Fruit fly (Drosophila melanogaster): ENCODE data around the gene Bin1.

Gene Bin1

DNA sequence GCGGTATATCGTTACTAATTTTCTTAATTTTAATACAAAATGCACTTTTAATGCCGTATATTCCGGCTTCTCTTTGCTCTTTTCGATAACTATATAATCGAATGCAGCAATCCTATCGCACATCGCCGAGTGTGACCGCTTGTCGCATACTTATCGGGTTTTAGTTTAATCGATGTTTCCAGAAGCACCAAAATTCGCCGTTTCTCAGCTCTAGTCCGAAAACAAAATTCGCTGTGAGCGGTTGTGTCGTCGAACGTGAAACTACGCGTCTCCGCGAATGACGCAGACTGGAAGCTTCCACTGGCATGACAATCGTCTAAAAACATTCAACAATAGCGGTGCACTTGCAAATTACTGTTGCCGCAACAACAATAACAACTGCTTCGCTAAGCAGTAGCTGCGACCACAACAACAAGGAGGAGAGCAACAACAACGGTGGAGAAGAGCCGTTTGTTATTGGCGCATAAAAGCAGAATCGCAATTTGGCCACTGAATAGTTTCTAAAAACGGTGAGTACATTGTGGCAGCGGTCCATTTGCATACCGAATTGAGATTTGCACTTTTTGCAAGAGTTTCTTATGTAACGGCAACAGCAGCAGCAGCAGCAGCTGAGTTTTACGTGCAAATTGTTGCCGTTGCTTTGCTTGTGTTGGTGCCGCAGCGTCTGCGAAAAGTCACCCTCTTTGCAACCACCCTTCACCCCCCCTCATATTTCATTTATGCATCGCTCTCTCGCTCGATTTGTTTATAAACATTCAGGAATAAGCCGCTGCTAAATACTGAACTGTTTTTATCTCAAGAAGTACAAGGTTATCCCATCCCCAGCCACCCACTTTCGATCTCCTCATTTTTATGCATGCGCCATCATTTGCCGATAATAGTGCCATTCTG lies 2.3 kb downstream of the Bin1 start, which contains the start of gene sra:
sra (plus strand) TSS at position 209 of the 891 bp plus-strand sequence.
- peak; percentile 91 for TF ChIP-seq CG2129 (GFP tag; IDR thresholded peaks at IDR 0.05; ENCODE audit: partially characterized antibody)
- TF ChIP-seq CG12391 (tag; optimal IDR thresholded peaks at IDR 0.05): peak; percentile 20
- TF ChIP-seq HmgZ (tag; optimal IDR thresholded peaks at IDR 0.05): peak; percentile 81
- peak; percentile 66 for TF ChIP-seq CG33213 (GFP tag; optimal IDR thresholded peaks at IDR 0.05)
- no peak for TF ChIP-seq pros (GFP tag; optimal IDR thresholded peaks at IDR 0.05)
- peak; percentile 30 for TF ChIP-seq CG6854 (GFP tag; optimal IDR thresholded peaks at IDR 0.05)
- peak; percentile 47 for TF ChIP-seq CG2120 (GFP tag; optimal IDR thresholded peaks at IDR 0.05)
- 0 out of 2 replicates have a peak, but pooled peaks have one; percentile 16 for TF ChIP-seq seq (GFP tag; IDR thresholded peaks at IDR 0.05)
- peak; percentile 99 for TF ChIP-seq Bgb (GFP tag; IDR thresholded peaks at IDR 0.05; ENCODE audit: partially characterized antibody)
- TF ChIP-seq Dbx (GFP tag; IDR thresholded peaks at IDR 0.05): peak; percentile 60; the same call in 1 of the 3 replicates
- peak; percentile 30 for TF ChIP-seq CrebB (tag; optimal IDR thresholded peaks at IDR 0.05)
- peak; percentile 99 for TF ChIP-seq Sry-δ (GFP tag; optimal IDR thresholded peaks at IDR 0.05)
- peak; percentile 96 for TF ChIP-seq CG16813 (GFP tag; IDR thresholded peaks at IDR 0.05; ENCODE audit: partially characterized antibody)
- TF ChIP-seq dmrt11E (tag; optimal IDR thresholded peaks at IDR 0.05): peak; percentile 15
- no peak for TF ChIP-seq CG8765 (GFP tag; IDR thresholded peaks at IDR 0.05)
- peak; percentile 47 for TF ChIP-seq dm (GFP tag; optimal IDR thresholded peaks at IDR 0.05)
- peak; percentile 29 for TF ChIP-seq CG13424 (tag; optimal IDR thresholded peaks at IDR 0.05)
- peak; percentile 25 for TF ChIP-seq ERR (GFP tag; optimal IDR thresholded peaks at IDR 0.05)
- TF ChIP-seq gt (GFP tag; IDR thresholded peaks at IDR 0.05): no peak
- TF ChIP-seq hb (GFP tag; IDR thresholded peaks at IDR 0.05; ENCODE audit: partially characterized antibody): peak; percentile 96
- TF ChIP-seq CG10147 (GFP tag; optimal IDR thresholded peaks at IDR 0.05): peak; percentile 42
- TF ChIP-seq Pdp1 (GFP tag; optimal IDR thresholded peaks at IDR 0.05): peak in 1 of 2 experiments; percentile 16
- no peak for TF ChIP-seq az2 (GFP tag; optimal IDR thresholded peaks at IDR 0.05)
- TF ChIP-seq Opbp (GFP tag; IDR thresholded peaks at IDR 0.05; ENCODE audit: partially characterized antibody): peak; percentile 98
- peak; percentile 30 for TF ChIP-seq CTCF (GFP tag; optimal IDR thresholded peaks at IDR 0.05)
- peak; percentile 85 for TF ChIP-seq Ets65A (GFP tag)
- no peak for TF ChIP-seq tap (tag; optimal IDR thresholded peaks at IDR 0.05)
- TF ChIP-seq NfI (GFP tag; optimal IDR thresholded peaks at IDR 0.05): peak; percentile 38
- TF ChIP-seq bcd (GFP tag; optimal IDR thresholded peaks at IDR 0.05): peak; percentile 1
- peak; percentile 2 for TF ChIP-seq CG12744 (GFP tag; optimal IDR thresholded peaks at IDR 0.05)
- peak; percentile 40 for TF ChIP-seq CG4854 (GFP tag; optimal IDR thresholded peaks at IDR 0.05)
- TF ChIP-seq CG6654 (GFP tag; optimal IDR thresholded peaks at IDR 0.05): no peak
- TF ChIP-seq Rfx (GFP tag; IDR thresholded peaks at IDR 0.05): peak; percentile 58
- peak; percentile 31 for TF ChIP-seq CG18262 (tag; optimal IDR thresholded peaks at IDR 0.05)
- peak; percentile 68 for TF ChIP-seq vvl (GFP tag; IDR thresholded peaks at IDR 0.05)
- TF ChIP-seq E2f2 (GFP tag; IDR thresholded peaks at IDR 0.05): peak; percentile 32
- TF ChIP-seq CG11093 (GFP tag; IDR thresholded peaks at IDR 0.05): no peak
- no peak for TF ChIP-seq Dip3 (GFP tag; optimal IDR thresholded peaks at IDR 0.05)
- TF ChIP-seq CG14441 (GFP tag; IDR thresholded peaks at IDR 0.05): no peak
- peak; percentile 30 for TF ChIP-seq CG8924 (tag; optimal IDR thresholded peaks at IDR 0.05)
- peak; percentile 66 for TF ChIP-seq CG9932 (GFP tag; IDR thresholded peaks at IDR 0.05)
- TF ChIP-seq peb (GFP tag; IDR thresholded peaks at IDR 0.05): no peak
- peak; percentile 71; the same call in 1 of the 2 replicates for TF ChIP-seq chm (GFP tag; IDR thresholded peaks at IDR 0.05)
- TF ChIP-seq CG7839 (tag; optimal IDR thresholded peaks at IDR 0.05): peak; percentile 33
- no peak for TF ChIP-seq CG34376 (GFP tag; optimal IDR thresholded peaks at IDR 0.05)
- TF ChIP-seq schlank (tag; optimal IDR thresholded peaks at IDR 0.05): no peak
- peak; percentile 45 for TF ChIP-seq ash1 (GFP tag; optimal IDR thresholded peaks at IDR 0.05)
- no peak for TF ChIP-seq CG15011 (GFP tag; optimal IDR thresholded peaks at IDR 0.05)
- TF ChIP-seq Sin3A (optimal IDR thresholded peaks at IDR 0.05): peak; percentile 66
